Fruit fly (Drosophila melanogaster) whole organism, embryonic: ENCODE results near the gene rictor.
A peak's percentile ranks its signal among the peaks of the same experiment; 100 is the strongest.

Experiments used
- BEAF-32 ChIP-seq: fragments of 200-800 bp; sonication (Bioruptor generic); optimal IDR thresholded peaks from 3 replicates; lab custom pipeline; 2017; ENCODE audit warnings: missing biosample characterization, missing genetic modification characterization, mild to moderate bottlenecking, moderate library complexity, missing genetic modification reagents
- Bgb ChIP-seq: fragments of 200-800 bp; sonication (Bioruptor generic); IDR thresholded peaks from 2 replicates; pipeline ENCODE4 v1.3.6; 2022; ENCODE audit warnings: missing biosample characterization, missing genetic modification characterization; ENCODE audit not compliant: partially characterized antibody
- CG10267 ChIP-seq: fragments of 200-800 bp; sonication (Bioruptor generic); optimal IDR thresholded peaks from 2 replicates; lab custom pipeline; 2018; ENCODE audit warnings: missing biosample characterization, mild to moderate bottlenecking, missing genetic modification characterization, moderate library complexity
- CG11560 ChIP-seq: fragments of 200-800 bp; sonication (Bioruptor generic); IDR thresholded peaks from 3 replicates; pipeline ENCODE4 v1.3.6; 2022; ENCODE audit warnings: missing biosample characterization, missing genetic modification characterization
- CG12299 ChIP-seq: fragments of 200-800 bp; sonication (Bioruptor generic); optimal IDR thresholded peaks from 2 replicates; lab custom pipeline; 2018; ENCODE audit warnings: missing biosample characterization, mild to moderate bottlenecking, missing genetic modification characterization
- CG14667 ChIP-seq: fragments of 200-800 bp; sonication (Bioruptor generic); IDR thresholded peaks from 2 replicates; pipeline ENCODE4 v1.3.6; 2022; ENCODE audit warnings: missing biosample characterization, missing genetic modification characterization
- CG15514 ChIP-seq: fragments of 200-800 bp; sonication (Bioruptor generic); optimal IDR thresholded peaks from 3 replicates; lab custom pipeline; 2017; ENCODE audit warnings: missing biosample characterization, missing genetic modification characterization, mild to moderate bottlenecking, moderate library complexity, missing genetic modification reagents
- CG15601 ChIP-seq: fragments of 200-800 bp; sonication (Bioruptor generic); optimal IDR thresholded peaks from 3 replicates; lab custom pipeline; 2019; ENCODE audit warnings: missing biosample characterization, mild to moderate bottlenecking, missing genetic modification characterization, moderate library complexity
- CG30020 ChIP-seq: fragments of 200-800 bp; optimal IDR thresholded peaks from 2 replicates; lab custom pipeline; 2019; ENCODE audit warnings: missing biosample characterization, mild to moderate bottlenecking, missing genetic modification characterization, moderate library complexity
- CG31365 ChIP-seq: fragments of 200-800 bp; sonication (Bioruptor generic); optimal IDR thresholded peaks from 2 replicates; lab custom pipeline; 2018; ENCODE audit warnings: missing biosample characterization, mild to moderate bottlenecking, missing genetic modification characterization
- CG3847 ChIP-seq: fragments of 200-800 bp; sonication (Bioruptor generic); IDR thresholded peaks from 2 replicates; pipeline ENCODE4 v1.3.6; 2022; ENCODE audit warnings: missing biosample characterization, missing genetic modification characterization
- CG7556 ChIP-seq: fragments of 200-800 bp; sonication (Bioruptor generic); optimal IDR thresholded peaks from 2 replicates; lab custom pipeline; 2017; ENCODE audit warnings: missing biosample characterization, mild to moderate bottlenecking, missing genetic modification characterization
- CG8281 ChIP-seq: fragments of 200-800 bp; sonication (Bioruptor generic); optimal IDR thresholded peaks from 2 replicates; lab custom pipeline; 2018; ENCODE audit warnings: missing biosample characterization, mild to moderate bottlenecking, missing genetic modification characterization, moderate library complexity
- Doc3 ChIP-seq: fragments of 200-800 bp; sonication (Bioruptor generic); IDR thresholded peaks from 3 replicates; pipeline ENCODE4 v1.3.6; 2022; ENCODE audit warnings: missing biosample characterization, missing genetic modification characterization; ENCODE audit not compliant: partially characterized antibody
- Elba2 ChIP-seq: fragments of 200-800 bp; sonication (Bioruptor generic); optimal IDR thresholded peaks from 3 replicates; lab custom pipeline; 2016; ENCODE audit warnings: missing biosample characterization, missing genetic modification characterization
- Ets65A ChIP-seq: fragments of 200-800 bp; sonication (Bioruptor generic); peaks from one replicate; lab custom pipeline; 2016; ENCODE audit warnings: missing biosample characterization, missing genetic modification characterization
- Fer1 ChIP-seq: fragments of 200-800 bp; sonication (Bioruptor generic); optimal IDR thresholded peaks from 2 replicates; lab custom pipeline; 2017; ENCODE audit warnings: missing biosample characterization, mild to moderate bottlenecking, missing genetic modification characterization
- Hand ChIP-seq: fragments of 200-800 bp; sonication (Bioruptor generic); optimal IDR thresholded peaks from 2 replicates; lab custom pipeline; 2017; ENCODE audit warnings: mild to moderate bottlenecking, missing biosample characterization, missing genetic modification reagents, missing genetic modification characterization
- HmgD ChIP-seq: fragments of 200-800 bp; sonication (Bioruptor generic); optimal IDR thresholded peaks from 3 replicates; lab custom pipeline; 2016; ENCODE audit warnings: missing biosample characterization, missing genetic modification characterization
- Hmx ChIP-seq: fragments of 200-800 bp; sonication (Bioruptor generic); optimal IDR thresholded peaks from 2 replicates; lab custom pipeline; 2016; ENCODE audit warnings: missing biosample characterization, missing genetic modification characterization
- MBD-R2 ChIP-seq: fragments of 200-800 bp; sonication (Bioruptor generic); IDR thresholded peaks from 2 replicates; pipeline ENCODE4 v1.3.6; 2022; ENCODE audit warnings: missing biosample characterization, missing genetic modification characterization
- Med ChIP-seq: fragments of 200-800 bp; sonication (Bioruptor generic); peaks from one replicate; lab custom pipeline; 2016; ENCODE audit warnings: missing biosample characterization, missing genetic modification characterization, mild to moderate bottlenecking, inconsistent platforms, moderate library complexity
- Nf-YC ChIP-seq: fragments of 200-800 bp; optimal IDR thresholded peaks from 3 replicates; lab custom pipeline; 2019; ENCODE audit warnings: missing biosample characterization, mild to moderate bottlenecking, missing genetic modification characterization, moderate library complexity
- Sry-β ChIP-seq: fragments of 200-800 bp; sonication (Bioruptor generic); optimal IDR thresholded peaks from 2 replicates; lab custom pipeline; 2018; ENCODE audit warnings: missing biosample characterization, mild to moderate bottlenecking, missing genetic modification characterization, moderate library complexity
- Trl ChIP-seq, 3 experiments: fragments of >200 bp in 2 of 3; fragments of 200-800 bp in 1 of 3; sonication (Bioruptor generic) in 1 of 3; optimal IDR thresholded peaks; 2 replicates in 1 of 3; 3 replicates in 2 of 3; lab custom pipeline; 2016 to 2017; ENCODE audit warnings: missing biosample characterization in 1 of 3, missing genetic modification characterization in 1 of 3
- Vsx1 ChIP-seq: fragments of 200-800 bp; sonication (Bioruptor generic); optimal IDR thresholded peaks from 2 replicates; lab custom pipeline; 2017; ENCODE audit warnings: missing biosample characterization, mild to moderate bottlenecking, missing genetic modification characterization, missing genetic modification reagents
- YL-1 ChIP-seq: fragments of 200-800 bp; sonication (Bioruptor generic); optimal IDR thresholded peaks from 3 replicates; lab custom pipeline; 2017; ENCODE audit warnings: missing biosample characterization, mild to moderate bottlenecking, missing genetic modification characterization
- amos ChIP-seq: fragments of 200-800 bp; sonication (Bioruptor generic); IDR thresholded peaks from 2 replicates; pipeline ENCODE4 v1.3.6; 2022; ENCODE audit warnings: missing biosample characterization, missing genetic modification characterization; ENCODE audit not compliant: partially characterized antibody
- btn ChIP-seq: fragments of 200-800 bp; sonication (Bioruptor generic); optimal IDR thresholded peaks from 2 replicates; lab custom pipeline; 2016; ENCODE audit warnings: missing biosample characterization, missing genetic modification characterization
- chif ChIP-seq, 2 experiments: fragments of 200-800 bp; sonication (Bioruptor generic); optimal IDR thresholded peaks; 3 replicates each; lab custom pipeline; 2016; ENCODE audit warnings: missing biosample characterization in 2 of 2, missing genetic modification characterization in 2 of 2
- ems ChIP-seq: fragments of 200-800 bp; sonication (Bioruptor generic); optimal IDR thresholded peaks from 3 replicates; lab custom pipeline; 2016; ENCODE audit warnings: missing biosample characterization, missing genetic modification characterization
- eyg ChIP-seq: fragments of 200-800 bp; sonication (Bioruptor generic); optimal IDR thresholded peaks from 3 replicates; lab custom pipeline; 2016; ENCODE audit warnings: missing biosample characterization, missing genetic modification characterization
- gce ChIP-seq: fragments of 200-800 bp; sonication (Bioruptor generic); IDR thresholded peaks from 3 replicates; pipeline ENCODE4 v1.3.6; 2022; ENCODE audit warnings: missing biosample characterization, missing genetic modification characterization
- gro ChIP-seq: fragments of 200-800 bp; sonication (Bioruptor generic); optimal IDR thresholded peaks from 2 replicates; lab custom pipeline; 2016; ENCODE audit warnings: missing biosample characterization, missing genetic modification characterization
- insv ChIP-seq, 2 experiments: fragments of 200-800 bp; sonication (Bioruptor generic); optimal IDR thresholded peaks; 3 replicates each; lab custom pipeline; 2016 to 2018; ENCODE audit warnings: missing biosample characterization in 2 of 2, missing genetic modification characterization in 2 of 2
- nau ChIP-seq: fragments of 200-800 bp; sonication (Bioruptor generic); optimal IDR thresholded peaks from 3 replicates; lab custom pipeline; 2017; ENCODE audit warnings: missing biosample characterization, mild to moderate bottlenecking, missing genetic modification characterization, missing genetic modification reagents
- nmo ChIP-seq: fragments of 200-800 bp; sonication (Bioruptor generic); optimal IDR thresholded peaks from 2 replicates; lab custom pipeline; 2018; ENCODE audit warnings: missing biosample characterization, mild to moderate bottlenecking, missing genetic modification characterization, moderate library complexity
- prd ChIP-seq, 3 experiments: fragments of >200 bp in 2 of 3; fragments of 200-800 bp in 1 of 3; sonication (Bioruptor generic) in 1 of 3; optimal IDR thresholded peaks in 2 of 3; IDR thresholded peaks in 1 of 3; 2 replicates in 2 of 3; 3 replicates in 1 of 3; pipeline versions ENCODE4 v1.3.6 to Lab custom; 2017 to 2022; ENCODE audit warnings: missing biosample characterization in 1 of 3, missing genetic modification characterization in 1 of 3
- row ChIP-seq: fragments of 200-800 bp; sonication (Bioruptor generic); IDR thresholded peaks from 3 replicates; pipeline ENCODE4 v1.3.6; 2022; ENCODE audit warnings: missing biosample characterization, missing genetic modification characterization
- sd ChIP-seq: fragments of 200-800 bp; sonication (Bioruptor generic); optimal IDR thresholded peaks from 3 replicates; lab custom pipeline; 2018; ENCODE audit warnings: missing biosample characterization, mild to moderate bottlenecking, missing genetic modification characterization, moderate library complexity
- sens ChIP-seq: fragments of 200-800 bp; sonication (Bioruptor generic); peaks from one replicate; lab custom pipeline; 2016; ENCODE audit warnings: missing biosample characterization, missing genetic modification characterization
- slbo ChIP-seq: fragments of 200-800 bp; sonication (Bioruptor generic); IDR thresholded peaks from 2 replicates; pipeline ENCODE4 v1.3.6; 2022; ENCODE audit warnings: missing biosample characterization, missing genetic modification characterization
- slou ChIP-seq: fragments of 200-800 bp; sonication (Bioruptor generic); optimal IDR thresholded peaks from 3 replicates; lab custom pipeline; 2016; ENCODE audit warnings: missing biosample characterization, missing genetic modification characterization
- stc ChIP-seq: fragments of 200-800 bp; sonication (Bioruptor generic); IDR thresholded peaks from 2 replicates; pipeline ENCODE4 v1.3.6; 2022; ENCODE audit warnings: missing biosample characterization, missing genetic modification characterization
- sug ChIP-seq: fragments of 200-800 bp; optimal IDR thresholded peaks from 2 replicates; lab custom pipeline; 2019; ENCODE audit warnings: missing biosample characterization, mild to moderate bottlenecking, missing genetic modification characterization, moderate library complexity
- zf30C ChIP-seq: fragments of 200-800 bp; sonication (Bioruptor generic); optimal IDR thresholded peaks from 3 replicates; lab custom pipeline; 2018; ENCODE audit warnings: missing biosample characterization, mild to moderate bottlenecking, missing genetic modification characterization

Gene rictor

DNA sequence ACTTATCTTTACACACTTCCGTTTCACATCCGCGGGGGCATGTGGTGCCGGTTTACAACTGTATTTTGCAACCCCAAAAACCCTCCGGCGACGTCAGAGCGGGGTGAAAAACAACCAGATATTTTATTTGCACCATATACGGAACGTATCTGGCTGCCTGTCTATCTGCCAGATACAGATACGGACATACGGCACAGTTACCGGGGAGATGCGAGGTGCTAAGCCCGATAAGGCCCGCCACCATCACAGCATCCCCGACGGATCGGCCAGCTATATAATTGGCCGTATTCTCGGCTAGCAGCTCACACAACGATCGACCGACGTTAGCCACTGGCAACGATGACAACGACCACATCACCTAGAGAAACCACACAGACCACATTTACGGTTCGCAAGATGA lies 48.1 kb downstream of the rictor start, which contains the start of gene Mur18B:
Gene Mur18B (plus strand): TSS at position 301 of the 400 bp plus-strand sequence.
- no peak for TF ChIP-seq Trl (optimal IDR thresholded peaks at IDR 0.05; lab: Kevin White, UChicago)
- TF ChIP-seq Trl (GFP tag; optimal IDR thresholded peaks at IDR 0.05; lab: Kevin White, UChicago), result no peak
- peak; percentile 15 for TF ChIP-seq Med (GFP tag; lab: Kevin White, UChicago)
- TF ChIP-seq stc (GFP tag; lab: Robert Waterston, UW), result no peak
- no peak for TF ChIP-seq Doc3 (GFP tag; lab: Robert Waterston, UW)
- no peak for TF ChIP-seq CG11560 (tag; lab: Robert Waterston, UW)

DNA sequence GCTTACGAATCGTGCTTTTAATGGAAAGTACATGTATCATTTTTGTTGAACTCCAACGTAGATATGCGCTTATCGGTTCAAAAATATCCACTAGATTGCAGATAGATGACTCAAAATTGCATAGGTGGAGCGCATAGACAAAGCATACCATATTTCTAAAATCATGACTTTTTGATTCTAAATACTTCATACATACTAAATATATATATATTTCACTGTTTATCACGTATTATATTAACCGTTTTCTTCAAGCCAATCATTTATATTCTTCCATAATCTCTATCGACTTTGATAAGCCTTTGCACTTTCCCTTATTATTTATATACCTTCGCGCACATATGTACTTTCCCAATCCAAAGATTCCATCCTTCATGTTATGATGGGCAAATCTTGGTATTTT lies 49.1 kb downstream of the rictor start, which contains the start of gene CG14195:
Gene CG14195 (minus strand): TSS at position 101 of the 400 bp plus-strand sequence.
- TF ChIP-seq CG31365 (tag; lab: Kevin White, UChicago) (no peak), zf30C (GFP tag; lab: Kevin White, UChicago) (no peak), CG8281 (tag; lab: Kevin White, UChicago) (no peak), CG15601 (no peak), CG14667 (GFP tag; lab: Robert Waterston, UW) (no peak), btn (GFP tag; lab: Kevin White, UChicago) (no peak)

DNA sequence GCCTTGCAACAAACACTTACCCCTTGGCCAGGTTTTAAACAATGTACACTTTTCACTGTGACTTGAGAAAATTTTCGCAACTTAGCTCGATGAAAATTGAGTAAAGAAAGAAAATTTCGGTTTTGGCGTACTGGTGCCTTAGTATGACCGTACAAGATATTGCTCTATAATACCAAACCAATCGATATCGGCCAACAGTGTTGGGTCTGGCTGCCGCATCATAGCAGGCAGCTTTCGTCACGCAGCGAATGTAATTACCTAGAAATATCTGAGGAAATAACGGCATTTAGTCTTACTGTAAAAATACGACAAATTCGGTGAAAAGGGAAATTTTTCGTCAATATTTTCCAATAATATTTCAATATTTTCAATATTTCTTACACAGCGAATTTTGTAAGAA lies 53.0 kb downstream of the rictor start, which contains the start of gene Ulp1:
Gene Ulp1 (minus strand): TSS at position 174 of the 400 bp plus-strand sequence.
- no peak for TF ChIP-seq nau (GFP tag; lab: Kevin White, UChicago)
- TF ChIP-seq ems (GFP tag; lab: Kevin White, UChicago), result peak; percentile 3
- peak; percentile 7 for TF ChIP-seq Elba2
- TF ChIP-seq prd (optimal IDR thresholded peaks at IDR 0.05; lab: Kevin White, UChicago), result no peak
- TF ChIP-seq prd (GFP tag; IDR thresholded peaks at IDR 0.05; lab: Robert Waterston, UW), result peak; percentile 15; the same call in 1 of the 3 replicates
- TF ChIP-seq CG12299, result no peak
- peak; percentile 16; the same call in 1 of the 2 replicates for TF ChIP-seq CG3847 (GFP tag; lab: Robert Waterston, UW)
- TF ChIP-seq row (GFP tag; lab: Robert Waterston, UW), result peak; percentile 59; the same call in 2 of the 3 replicates
- no peak for TF ChIP-seq CG7556
- TF ChIP-seq slou, result peak; percentile 35
- TF ChIP-seq YL-1 (GFP tag; lab: Kevin White, UChicago), result peak; percentile 62
- TF ChIP-seq Hmx (GFP tag; lab: Kevin White, UChicago), result no peak
- peak; percentile 57 for TF ChIP-seq CG15514 (GFP tag; lab: Kevin White, UChicago)
- TF ChIP-seq sens (GFP tag; lab: Kevin White, UChicago), result peak; percentile 71
- peak; percentile 58 for TF ChIP-seq amos
- peak; percentile 69 for TF ChIP-seq Vsx1 (GFP tag; lab: Kevin White, UChicago)
- TF ChIP-seq MBD-R2, result peak; percentile 95
- TF ChIP-seq gro (GFP tag; lab: Kevin White, UChicago), result peak; percentile 29
- TF ChIP-seq gce, result no peak
- no peak for TF ChIP-seq Hand (GFP tag; lab: Kevin White, UChicago)
- peak; percentile 40 for TF ChIP-seq CG30020 (tag; lab: Kevin White, UChicago)
- TF ChIP-seq Fer1 (GFP tag; lab: Kevin White, UChicago), result peak; percentile 13
- peak; percentile 30 for TF ChIP-seq sug
- TF ChIP-seq CG10267 (tag; lab: Kevin White, UChicago), result peak; percentile 85
- peak; percentile 36 for TF ChIP-seq nmo (GFP tag; lab: Kevin White, UChicago)
- TF ChIP-seq slbo (GFP tag; lab: Robert Waterston, UW), result peak; percentile 28; the same call in 1 of the 2 replicates
- peak; percentile 57 for TF ChIP-seq HmgD
- TF ChIP-seq Nf-YC (tag; lab: Kevin White, UChicago), result no peak
- peak; percentile 60 for TF ChIP-seq Ets65A
- peak; percentile 71 for TF ChIP-seq Sry-β (GFP tag; lab: Kevin White, UChicago)
- peak; percentile 55 for TF ChIP-seq Bgb (GFP tag; lab: Robert Waterston, UW)
- peak; percentile 64 for TF ChIP-seq BEAF-32 (GFP tag; lab: Kevin White, UChicago)
- peak; percentile 45 for TF ChIP-seq sd (tag; lab: Kevin White, UChicago)
- TF ChIP-seq chif (GFP tag; optimal IDR thresholded peaks at IDR 0.05; lab: Kevin White, UChicago), result peak in 1 of 2 experiments; percentile 48
- TF ChIP-seq eyg (GFP tag; lab: Kevin White, UChicago), result no peak
- peak in 1 of 2 experiments; percentile 47 for TF ChIP-seq insv (GFP tag; optimal IDR thresholded peaks at IDR 0.05; lab: Kevin White, UChicago)
